Fruit fly (Drosophila melanogaster) whole organism, embryonic: ENCODE data around the gene mib2.

Source experiments
- Adf1 ChIP-seq: fragments of 200-800 bp; sonication (Bioruptor generic); IDR thresholded peaks from 2 replicates; pipeline ENCODE4 v1.3.6; 2022; ENCODE audit warnings: missing biosample characterization, missing genetic modification characterization
- Aef1 ChIP-seq: fragments of 200-800 bp; sonication (Bioruptor generic); IDR thresholded peaks from 3 replicates; pipeline ENCODE4 v1.3.6; 2022; ENCODE audit warnings: missing biosample characterization, missing genetic modification characterization
- Awh ChIP-seq: fragments of 200-800 bp; sonication (Bioruptor generic); IDR thresholded peaks from 2 replicates; pipeline ENCODE4, ENCODE4 v1.3.6; 2022; ENCODE audit warnings: missing biosample characterization, missing genetic modification characterization
- CG1024 ChIP-seq: fragments of 200-800 bp; sonication (Bioruptor generic); IDR thresholded peaks from 2 replicates; pipeline ENCODE4 v1.3.6; 2022; ENCODE audit warnings: missing biosample characterization, missing genetic modification characterization
- CG10543 ChIP-seq: fragments of 200-800 bp; sonication (Bioruptor generic); optimal IDR thresholded peaks from 3 replicates; lab custom pipeline; 2017; ENCODE audit warnings: missing biosample characterization, mild to moderate bottlenecking, missing genetic modification characterization, moderate library complexity
- CG13894 ChIP-seq: fragments of 200-800 bp; sonication (Bioruptor generic); optimal IDR thresholded peaks from 3 replicates; lab custom pipeline; 2018; ENCODE audit warnings: missing biosample characterization, mild to moderate bottlenecking, missing genetic modification characterization, moderate library complexity
- CG14667 ChIP-seq: fragments of 200-800 bp; sonication (Bioruptor generic); IDR thresholded peaks from 2 replicates; pipeline ENCODE4 v1.3.6; 2022; ENCODE audit warnings: missing biosample characterization, missing genetic modification characterization
- CG15011 ChIP-seq: fragments of 200-800 bp; sonication (Bioruptor generic); optimal IDR thresholded peaks from 3 replicates; lab custom pipeline; 2018; ENCODE audit warnings: missing biosample characterization, mild to moderate bottlenecking, missing genetic modification characterization
- CG17359 ChIP-seq: fragments of 200-800 bp; sonication (Bioruptor generic); optimal IDR thresholded peaks from 3 replicates; lab custom pipeline; 2018; ENCODE audit warnings: missing biosample characterization, mild to moderate bottlenecking, missing genetic modification characterization, moderate library complexity
- CG2889 ChIP-seq: fragments of 200-800 bp; sonication (Bioruptor generic); IDR thresholded peaks from 3 replicates; pipeline ENCODE4 v1.3.6; 2022; ENCODE audit warnings: missing biosample characterization, missing genetic modification characterization
- CG3065 ChIP-seq: fragments of 200-800 bp; sonication (Bioruptor generic); optimal IDR thresholded peaks from 2 replicates; lab custom pipeline; 2016; ENCODE audit warnings: missing biosample characterization, missing genetic modification characterization
- CG32772 ChIP-seq: fragments of 200-800 bp; sonication (Bioruptor generic); IDR thresholded peaks from 2 replicates; pipeline ENCODE4 v1.3.6; 2022; ENCODE audit warnings: missing biosample characterization, missing genetic modification characterization
- CG4360 ChIP-seq: fragments of 200-800 bp; sonication (Bioruptor generic); IDR thresholded peaks from 2 replicates; pipeline ENCODE4 v1.3.6; 2022; ENCODE audit warnings: missing biosample characterization, missing genetic modification characterization
- CG6683 ChIP-seq: fragments of 200-800 bp; sonication (Bioruptor generic); optimal IDR thresholded peaks from 2 replicates; lab custom pipeline; 2017; ENCODE audit warnings: missing biosample characterization, mild to moderate bottlenecking, missing genetic modification characterization, missing genetic modification reagents
- CG9437 ChIP-seq: fragments of 200-800 bp; sonication (Bioruptor generic); optimal IDR thresholded peaks from 2 replicates; lab custom pipeline; 2018; ENCODE audit warnings: missing biosample characterization, mild to moderate bottlenecking, missing genetic modification characterization
- Dip3 ChIP-seq: fragments of 200-800 bp; sonication (Bioruptor generic); optimal IDR thresholded peaks from 3 replicates; lab custom pipeline; 2016; ENCODE audit warnings: missing biosample characterization, missing genetic modification characterization
- Fer1 ChIP-seq: fragments of 200-800 bp; sonication (Bioruptor generic); optimal IDR thresholded peaks from 2 replicates; lab custom pipeline; 2017; ENCODE audit warnings: missing biosample characterization, mild to moderate bottlenecking, missing genetic modification characterization
- Fer3 ChIP-seq: fragments of 200-800 bp; sonication (Bioruptor generic); optimal IDR thresholded peaks from 2 replicates; lab custom pipeline; 2018; ENCODE audit warnings: missing biosample characterization, mild to moderate bottlenecking, missing genetic modification characterization, moderate library complexity
- Hey ChIP-seq: fragments of 200-800 bp; sonication (Bioruptor generic); optimal IDR thresholded peaks from 3 replicates; lab custom pipeline; 2018; ENCODE audit warnings: missing biosample characterization, mild to moderate bottlenecking, missing genetic modification characterization
- Hmr ChIP-seq: fragments of 200-800 bp; sonication (Bioruptor generic); optimal IDR thresholded peaks from 3 replicates; lab custom pipeline; 2017; ENCODE audit warnings: mild to moderate bottlenecking, missing biosample characterization, missing genetic modification reagents, missing genetic modification characterization
- Hr51 ChIP-seq, 2 experiments: fragments of 200-800 bp; sonication (Bioruptor generic); optimal IDR thresholded peaks; 2 replicates in 1 of 2; 3 replicates in 1 of 2; lab custom pipeline; 2016 to 2018; ENCODE audit warnings: missing biosample characterization in 2 of 2, missing genetic modification characterization in 2 of 2, mild to moderate bottlenecking in 1 of 2, moderate library complexity in 1 of 2
- Jarid2 ChIP-seq: fragments of 200-800 bp; sonication (Bioruptor generic); optimal IDR thresholded peaks from 3 replicates; lab custom pipeline; 2017; ENCODE audit warnings: mild to moderate bottlenecking, missing biosample characterization, missing genetic modification reagents, missing genetic modification characterization
- Med ChIP-seq: fragments of 200-800 bp; sonication (Bioruptor generic); peaks from one replicate; lab custom pipeline; 2016; ENCODE audit warnings: missing biosample characterization, missing genetic modification characterization, mild to moderate bottlenecking, inconsistent platforms, moderate library complexity
- NK7.1 ChIP-seq: fragments of 200-800 bp; sonication (Bioruptor generic); optimal IDR thresholded peaks from 3 replicates; lab custom pipeline; 2016; ENCODE audit warnings: missing biosample characterization, missing genetic modification characterization
- Oaz ChIP-seq: fragments of 200-800 bp; sonication (Bioruptor generic); IDR thresholded peaks from 2 replicates; pipeline ENCODE4 v1.3.6; 2022; ENCODE audit warnings: missing biosample characterization, missing genetic modification characterization
- Oli ChIP-seq: fragments of 200-800 bp; sonication (Bioruptor generic); optimal IDR thresholded peaks from 2 replicates; lab custom pipeline; 2018; ENCODE audit warnings: missing biosample characterization, mild to moderate bottlenecking, missing genetic modification characterization, moderate library complexity
- Sin3A ChIP-seq: fragments of >200 bp; optimal IDR thresholded peaks from 2 replicates; lab custom pipeline; 2018
- Taf1 ChIP-seq: fragments of 200-800 bp; sonication (Bioruptor generic); IDR thresholded peaks from 2 replicates; pipeline ENCODE4 v1.3.6; 2022; ENCODE audit warnings: missing biosample characterization, missing genetic modification characterization
- abd-A ChIP-seq: fragments of 200-800 bp; sonication (Bioruptor generic); optimal IDR thresholded peaks from 3 replicates; lab custom pipeline; 2019; ENCODE audit warnings: missing biosample characterization, mild to moderate bottlenecking, missing genetic modification characterization, moderate library complexity
- ci ChIP-seq: fragments of 200-800 bp; sonication (Bioruptor generic); IDR thresholded peaks from 3 replicates; pipeline ENCODE4 v1.3.6; 2022; ENCODE audit warnings: missing biosample characterization, missing genetic modification characterization
- crol ChIP-seq: fragments of 200-800 bp; sonication (Bioruptor generic); IDR thresholded peaks from 2 replicates; pipeline ENCODE4 v1.3.6; 2022; ENCODE audit warnings: missing biosample characterization, missing genetic modification characterization
- dysf ChIP-seq: fragments of 200-800 bp; sonication (Bioruptor generic); IDR thresholded peaks from 3 replicates; pipeline ENCODE4 v1.3.6; 2022; ENCODE audit warnings: missing biosample characterization, missing genetic modification characterization
- fru ChIP-seq: fragments of >200 bp; optimal IDR thresholded peaks from 2 replicates; lab custom pipeline; 2017
- gcm ChIP-seq: fragments of 200-800 bp; sonication (Bioruptor generic); optimal IDR thresholded peaks from 2 replicates; lab custom pipeline; 2019; ENCODE audit warnings: missing biosample characterization, mild to moderate bottlenecking, missing genetic modification characterization, moderate library complexity
- gsb ChIP-seq: fragments of 200-800 bp; sonication (Bioruptor generic); IDR thresholded peaks from 2 replicates; pipeline ENCODE4 v1.3.6; 2022; ENCODE audit warnings: missing biosample characterization, missing genetic modification characterization
- ham ChIP-seq: fragments of 200-800 bp; sonication (Bioruptor generic); IDR thresholded peaks from 2 replicates; pipeline ENCODE4 v1.3.6; 2022; ENCODE audit warnings: missing biosample characterization, missing genetic modification characterization
- her ChIP-seq: fragments of 200-800 bp; sonication (Bioruptor generic); optimal IDR thresholded peaks from 2 replicates; lab custom pipeline; 2016; ENCODE audit warnings: missing biosample characterization, missing genetic modification characterization
- ind ChIP-seq: fragments of 200-800 bp; sonication (Bioruptor generic); optimal IDR thresholded peaks from 3 replicates; lab custom pipeline; 2016; ENCODE audit warnings: missing biosample characterization, missing genetic modification characterization
- lola ChIP-seq, 3 experiments: fragments of >200 bp in 2 of 3; fragments of 200-800 bp in 1 of 3; sonication (Bioruptor generic) in 1 of 3; optimal IDR thresholded peaks; 2 replicates each; lab custom pipeline; 2017 to 2019; ENCODE audit warnings: missing biosample characterization in 3 of 3, missing genetic modification characterization in 3 of 3, mild to moderate bottlenecking in 1 of 3, moderate library complexity in 1 of 3
- mirr ChIP-seq: fragments of 200-800 bp; sonication (Bioruptor generic); optimal IDR thresholded peaks from 3 replicates; lab custom pipeline; 2018; ENCODE audit warnings: missing biosample characterization, mild to moderate bottlenecking, missing genetic modification characterization
- nerfin-2 ChIP-seq: fragments of 200-800 bp; sonication (Bioruptor generic); IDR thresholded peaks from 2 replicates; pipeline ENCODE4 v1.3.6; 2022; ENCODE audit warnings: missing biosample characterization, missing genetic modification characterization; ENCODE audit not compliant: partially characterized antibody
- pfk ChIP-seq: fragments of 200-800 bp; sonication (Bioruptor generic); optimal IDR thresholded peaks from 2 replicates; lab custom pipeline; 2018; ENCODE audit warnings: missing biosample characterization, mild to moderate bottlenecking, missing genetic modification characterization, moderate library complexity
- pho ChIP-seq: fragments of 200-800 bp; sonication (Bioruptor generic); optimal IDR thresholded peaks from 2 replicates; lab custom pipeline; 2016; ENCODE audit warnings: missing biosample characterization, missing genetic modification characterization
- pzg ChIP-seq: fragments of 200-800 bp; sonication (Bioruptor generic); optimal IDR thresholded peaks from 3 replicates; lab custom pipeline; 2018; ENCODE audit warnings: missing biosample characterization, mild to moderate bottlenecking, missing genetic modification characterization, moderate library complexity
- sens ChIP-seq: fragments of 200-800 bp; sonication (Bioruptor generic); peaks from one replicate; lab custom pipeline; 2016; ENCODE audit warnings: missing biosample characterization, missing genetic modification characterization
- slbo ChIP-seq: fragments of 200-800 bp; sonication (Bioruptor generic); IDR thresholded peaks from 2 replicates; pipeline ENCODE4 v1.3.6; 2022; ENCODE audit warnings: missing biosample characterization, missing genetic modification characterization
- sqz ChIP-seq: fragments of 200-800 bp; sonication (Bioruptor generic); optimal IDR thresholded peaks from 3 replicates; lab custom pipeline; 2018; ENCODE audit warnings: missing biosample characterization, mild to moderate bottlenecking, missing genetic modification characterization
- tgo ChIP-seq: fragments of 200-800 bp; sonication (Bioruptor generic); IDR thresholded peaks from 3 replicates; pipeline ENCODE4 v1.3.6; 2022; ENCODE audit warnings: missing biosample characterization, missing genetic modification characterization

mib2 gene

DNA sequence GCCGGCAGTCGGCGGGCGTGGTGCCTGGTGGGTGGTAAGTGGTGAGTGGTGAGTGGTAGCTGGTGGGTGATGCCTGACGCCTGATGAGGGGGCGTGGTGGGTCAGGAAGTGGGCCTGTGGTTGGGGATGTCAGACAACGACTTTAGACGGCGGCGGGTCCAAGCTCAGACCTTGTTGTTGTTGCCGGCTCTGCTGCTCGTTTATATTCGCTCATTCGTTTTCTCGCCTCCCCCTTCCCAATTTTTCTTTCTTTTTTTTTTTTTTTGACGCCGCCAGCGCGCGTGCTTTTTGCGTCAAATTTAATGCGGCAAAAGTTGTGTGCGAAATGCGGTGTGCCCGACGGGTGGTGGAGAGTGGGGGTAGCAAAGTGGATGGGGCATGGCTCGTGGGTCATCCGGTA is 14.6 kb upstream of the mib2 start:
- 0 out of 2 replicates have a peak, but pooled peaks have one; percentile 19 for TF ChIP-seq CG32772 (GFP tag; lab: Robert Waterston, UW)
- TF ChIP-seq CG14667 (GFP tag; lab: Robert Waterston, UW): no peak
- peak in 1 of 2 experiments; percentile 51 for TF ChIP-seq Hr51 (GFP tag; optimal IDR thresholded peaks at IDR 0.05; lab: Kevin White, UChicago)
- TF ChIP-seq Med (GFP tag; lab: Kevin White, UChicago): peak; percentile 49
- TF ChIP-seq Adf1: peak; percentile 66; the same call in 1 of the 2 replicates
- no peak for TF ChIP-seq CG2889 (GFP tag; lab: Robert Waterston, UW)
- TF ChIP-seq mirr (GFP tag; lab: Kevin White, UChicago): no peak
- peak; percentile 1 for TF ChIP-seq Fer1 (GFP tag; lab: Kevin White, UChicago)
- peak; percentile 89 for TF ChIP-seq Hey (tag; lab: Kevin White, UChicago)
- peak; percentile 41 for TF ChIP-seq CG17359
- TF ChIP-seq nerfin-2: no peak
- 0 out of 2 replicates have a peak, but pooled peaks have one; percentile 8 for TF ChIP-seq CG4360 (GFP tag; lab: Robert Waterston, UW)
- TF ChIP-seq sqz (GFP tag; lab: Kevin White, UChicago): peak; percentile 65
- peak; percentile 96 for TF ChIP-seq abd-A
- TF ChIP-seq CG10543: peak; percentile 34
- peak; percentile 38; the same call in 1 of the 2 replicates for TF ChIP-seq crol (GFP tag; lab: Robert Waterston, UW)
- 0 out of 3 replicates have a peak, but pooled peaks have one; percentile 3 for TF ChIP-seq dysf (GFP tag; lab: Robert Waterston, UW)
- no peak for TF ChIP-seq Hmr (GFP tag; lab: Kevin White, UChicago)
- TF ChIP-seq CG13894 (tag; lab: Kevin White, UChicago): peak; percentile 25

DNA sequence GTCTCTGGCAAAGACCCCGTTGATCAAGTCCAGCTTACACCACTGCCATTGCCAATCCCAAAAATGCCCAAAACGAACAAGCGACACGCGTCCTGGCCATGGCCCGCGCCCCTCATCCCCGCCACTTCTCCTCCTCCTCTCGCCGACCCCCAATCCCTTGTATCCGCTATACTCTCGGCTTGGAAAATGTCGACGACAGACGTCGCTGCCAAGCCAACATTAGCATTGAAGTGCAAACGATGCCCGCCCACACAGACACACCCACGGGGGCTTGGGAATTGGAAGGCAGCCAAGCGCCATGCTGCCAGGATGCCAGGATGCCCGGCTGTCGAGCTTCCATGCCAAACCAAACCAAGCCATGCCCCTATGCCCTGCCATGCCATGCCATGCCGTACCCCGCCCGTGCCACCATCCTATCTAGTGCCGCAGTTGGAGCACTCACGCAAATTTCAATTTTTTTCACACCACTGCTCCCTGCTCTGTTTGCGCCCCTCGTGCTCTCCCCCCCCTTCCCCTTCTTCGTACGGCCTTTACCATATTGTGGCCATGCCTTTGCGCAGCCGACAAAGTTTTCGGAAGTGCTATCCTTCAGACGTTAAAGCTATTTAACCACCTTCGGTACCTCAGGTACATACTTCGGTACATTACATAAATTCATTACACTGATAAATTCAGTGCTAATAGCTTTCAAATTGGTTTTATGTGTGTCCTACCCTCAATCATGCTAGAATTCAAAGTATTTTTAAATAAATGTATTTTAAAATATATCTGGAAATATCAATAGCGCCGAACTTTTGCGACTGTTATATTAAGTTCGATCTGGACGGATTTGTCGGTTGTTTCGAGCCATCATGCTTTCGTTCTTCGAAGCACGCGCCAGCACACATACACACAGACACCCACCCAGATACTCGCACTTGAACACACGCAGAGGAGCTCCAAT is 12.7 kb upstream of the mib2 start:
- TF ChIP-seq pho (GFP tag; lab: Kevin White, UChicago): peak; percentile 26
- peak; percentile 57 for TF ChIP-seq ind
- peak; percentile 67 for TF ChIP-seq sqz (GFP tag; lab: Kevin White, UChicago)
- TF ChIP-seq her (GFP tag; lab: Kevin White, UChicago): no peak
- peak; percentile 27; the same call in 1 of the 2 replicates for TF ChIP-seq Taf1 (GFP tag; lab: Robert Waterston, UW)
- peak; percentile 67 for TF ChIP-seq CG15011 (GFP tag; lab: Kevin White, UChicago)
- no peak for TF ChIP-seq ham (GFP tag; lab: Robert Waterston, UW)
- TF ChIP-seq Awh (GFP tag; lab: Robert Waterston, UW): 0 out of 2 replicates have a peak, but pooled peaks have one; percentile 34
- TF ChIP-seq sens (GFP tag; lab: Kevin White, UChicago): peak; percentile 95
- peak; percentile 86 for TF ChIP-seq tgo
- peak; percentile 72 for TF ChIP-seq slbo
- TF ChIP-seq Fer3 (tag; lab: Kevin White, UChicago): peak; percentile 68
- TF ChIP-seq Aef1 (GFP tag; lab: Robert Waterston, UW): peak; percentile 41; the same call in 2 of the 3 replicates
- no peak for TF ChIP-seq fru (lab: Kevin White, UChicago)
- no peak for TF ChIP-seq CG1024 (GFP tag; lab: Robert Waterston, UW)
- TF ChIP-seq NK7.1: no peak
- peak in 1 of 3 experiments; percentile 76 for TF ChIP-seq lola (GFP tag; optimal IDR thresholded peaks at IDR 0.05; lab: Kevin White, UChicago)
- TF ChIP-seq Dip3 (GFP tag; lab: Kevin White, UChicago): no peak
- TF ChIP-seq pfk (GFP tag; lab: Kevin White, UChicago): no peak
- TF ChIP-seq CG3065 (GFP tag; lab: Kevin White, UChicago): no peak
- peak; percentile 63 for TF ChIP-seq CG6683
- no peak for TF ChIP-seq Sin3A (lab: Kevin White, UChicago)
- TF ChIP-seq CG10543: peak; percentile 96
- 0 out of 2 replicates have a peak, but pooled peaks have one; percentile 35 for TF ChIP-seq gsb
- TF ChIP-seq ci (GFP tag; lab: Robert Waterston, UW): peak; percentile 76; the same call in 2 of the 3 replicates
- peak; percentile 41 for TF ChIP-seq Jarid2 (GFP tag; lab: Kevin White, UChicago)
- TF ChIP-seq gcm (GFP tag; lab: Kevin White, UChicago): peak; percentile 72
- no peak for TF ChIP-seq pzg (GFP tag; lab: Kevin White, UChicago)
- no peak for TF ChIP-seq Oaz
- peak; percentile 88 for TF ChIP-seq Oli (tag; lab: Kevin White, UChicago)
- TF ChIP-seq CG9437 (GFP tag; lab: Kevin White, UChicago): peak; percentile 76
